Worm (Caenorhabditis elegans) whole organism, L4 larva: Measurements from ENCODE around the gene R04F11.3.

Experiments used
- ceh-32 ChIP-seq: sonication (generic microtip); optimal IDR thresholded peaks from 2 replicates; lab custom pipeline; 2016; ENCODE audit warnings: mild to moderate bottlenecking, missing genetic modification characterization, missing compliant biosample characterization; ENCODE audit not compliant: poor library complexity
- ces-1 ChIP-seq: fragments of 150-350 bp; sonication (generic microtip); optimal IDR thresholded peaks from 4 replicates; lab custom pipeline; 2014; ENCODE audit warnings: missing biosample characterization, missing genetic modification reagents, missing genetic modification characterization
- unc-62 ChIP-seq, 3 experiments: fragments of 150-350 bp in 1 of 3; sonication (generic microtip); optimal IDR thresholded peaks in 2 of 3; peaks in 1 of 3; 1 replicate in 1 of 3; 2 replicates in 2 of 3; lab custom pipeline; 2014 to 2017; ENCODE audit warnings: missing biosample characterization in 3 of 3, missing genetic modification characterization in 3 of 3, missing genetic modification reagents in 3 of 3, missing genotype in 1 of 3

- TF ChIP-seq ces-1 (GFP tag; lab: Kevin White, UChicago) (no peak), unc-62 (GFP tag; optimal IDR thresholded peaks at IDR 0.05 in 1 of 2; lab: Kevin White, UChicago) (no peak), unc-62 (tag; optimal IDR thresholded peaks at IDR 0.05; lab: Kevin White, UChicago) (no peak), ceh-32 (tag; lab: Kevin White, UChicago) (no peak)
These were observed 28.8 kb upstream of the R04F11.3 start, which contains the start of gene snb-2 for ce11 chrV:12345808-12346207.
